Fruit fly (Drosophila melanogaster) whole organism, embryonic: ENCODE measurements around the gene Bicra.
A peak's percentile ranks its signal among the peaks of the same experiment; 100 is the strongest.

Experiments
- ATbp ChIP-seq: fragments of 200-800 bp; sonication (Bioruptor generic); optimal IDR thresholded peaks from 2 replicates; lab custom pipeline; 2017; ENCODE audit warnings: missing biosample characterization, mild to moderate bottlenecking, missing genetic modification characterization, missing genetic modification reagents
- Adf1 ChIP-seq: fragments of 200-800 bp; sonication (Bioruptor generic); IDR thresholded peaks from 2 replicates; pipeline ENCODE4 v1.3.6; 2022; ENCODE audit warnings: missing biosample characterization, missing genetic modification characterization
- Bteb2 ChIP-seq: fragments of 200-800 bp; sonication (Bioruptor generic); optimal IDR thresholded peaks from 2 replicates; lab custom pipeline; 2016; ENCODE audit warnings: missing biosample characterization, missing genetic modification characterization
- CG10209 ChIP-seq: fragments of 200-800 bp; sonication (Bioruptor generic); optimal IDR thresholded peaks from 3 replicates; lab custom pipeline; 2017; ENCODE audit warnings: missing biosample characterization, mild to moderate bottlenecking, missing genetic modification characterization, missing genetic modification reagents
- CG11093 ChIP-seq: fragments of 200-800 bp; sonication (Bioruptor generic); IDR thresholded peaks from 3 replicates; pipeline ENCODE4 v1.3.6; 2022; ENCODE audit warnings: missing biosample characterization, missing genetic modification characterization
- CG11695 ChIP-seq: fragments of 200-800 bp; sonication (Bioruptor generic); IDR thresholded peaks from 3 replicates; pipeline ENCODE4 v1.3.6; 2022; ENCODE audit warnings: missing biosample characterization, missing genetic modification characterization
- CG1233 ChIP-seq: fragments of 200-800 bp; sonication (Bioruptor generic); optimal IDR thresholded peaks from 4 replicates; lab custom pipeline; 2018; ENCODE audit warnings: missing biosample characterization, mild to moderate bottlenecking, missing genetic modification characterization
- CG13775 ChIP-seq: fragments of 200-800 bp; sonication (Bioruptor generic); optimal IDR thresholded peaks from 3 replicates; lab custom pipeline; 2017; ENCODE audit warnings: missing biosample characterization, mild to moderate bottlenecking, missing genetic modification characterization
- CG14050 ChIP-seq: fragments of 200-800 bp; sonication (Bioruptor generic); IDR thresholded peaks from 3 replicates; pipeline ENCODE4 v1.3.6; 2022; ENCODE audit warnings: missing biosample characterization, missing genetic modification characterization
- CG14710 ChIP-seq: fragments of 200-800 bp; sonication (Bioruptor generic); optimal IDR thresholded peaks from 3 replicates; lab custom pipeline; 2019; ENCODE audit warnings: missing biosample characterization, mild to moderate bottlenecking, missing genetic modification characterization, moderate library complexity
- CG16779 ChIP-seq: fragments of 200-800 bp; sonication (Bioruptor generic); IDR thresholded peaks from 2 replicates; pipeline ENCODE4 v1.3.6; 2022; ENCODE audit warnings: missing biosample characterization, missing genetic modification characterization
- CG17612 ChIP-seq: fragments of 200-800 bp; sonication (Bioruptor generic); IDR thresholded peaks from 2 replicates; pipeline ENCODE4 v1.3.6; 2022; ENCODE audit warnings: missing biosample characterization, missing genetic modification characterization
- CG18619 ChIP-seq: fragments of 200-800 bp; sonication (Bioruptor generic); optimal IDR thresholded peaks from 3 replicates; lab custom pipeline; 2017; ENCODE audit warnings: missing biosample characterization, mild to moderate bottlenecking, missing genetic modification characterization
- CG2120 ChIP-seq: fragments of 200-800 bp; sonication (Bioruptor generic); optimal IDR thresholded peaks from 3 replicates; lab custom pipeline; 2016; ENCODE audit warnings: missing biosample characterization, missing genetic modification characterization
- CG30403 ChIP-seq: fragments of 200-800 bp; sonication (Bioruptor generic); optimal IDR thresholded peaks from 3 replicates; lab custom pipeline; 2016; ENCODE audit warnings: missing biosample characterization, missing genetic modification characterization
- CG31224 ChIP-seq: fragments of 200-800 bp; sonication (Bioruptor generic); IDR thresholded peaks from 2 replicates; pipeline ENCODE4 v1.3.6; 2022; ENCODE audit warnings: missing biosample characterization, missing genetic modification characterization
- CG33557 ChIP-seq: fragments of 200-800 bp; sonication (Bioruptor generic); optimal IDR thresholded peaks from 2 replicates; lab custom pipeline; 2019; ENCODE audit warnings: missing biosample characterization, mild to moderate bottlenecking, missing genetic modification characterization, moderate library complexity
- CG3847 ChIP-seq: fragments of 200-800 bp; sonication (Bioruptor generic); IDR thresholded peaks from 2 replicates; pipeline ENCODE4 v1.3.6; 2022; ENCODE audit warnings: missing biosample characterization, missing genetic modification characterization
- CG8281 ChIP-seq: fragments of 200-800 bp; sonication (Bioruptor generic); optimal IDR thresholded peaks from 2 replicates; lab custom pipeline; 2018; ENCODE audit warnings: missing biosample characterization, mild to moderate bottlenecking, missing genetic modification characterization, moderate library complexity
- CG8388 ChIP-seq: fragments of 200-800 bp; sonication (Bioruptor generic); optimal IDR thresholded peaks from 2 replicates; lab custom pipeline; 2019; ENCODE audit warnings: missing biosample characterization, mild to moderate bottlenecking, missing genetic modification characterization, moderate library complexity
- CG8944 ChIP-seq: fragments of 200-800 bp; sonication (Bioruptor generic); optimal IDR thresholded peaks from 3 replicates; lab custom pipeline; 2016; ENCODE audit warnings: missing biosample characterization, missing genetic modification characterization
- CG9437 ChIP-seq: fragments of 200-800 bp; sonication (Bioruptor generic); optimal IDR thresholded peaks from 2 replicates; lab custom pipeline; 2018; ENCODE audit warnings: missing biosample characterization, mild to moderate bottlenecking, missing genetic modification characterization
- Chrac-16 ChIP-seq: fragments of 200-800 bp; sonication (Bioruptor generic); optimal IDR thresholded peaks from 3 replicates; lab custom pipeline; 2016; ENCODE audit warnings: missing biosample characterization, missing genetic modification characterization
- D19A ChIP-seq: fragments of 200-800 bp; optimal IDR thresholded peaks from 3 replicates; lab custom pipeline; 2019; ENCODE audit warnings: missing biosample characterization, mild to moderate bottlenecking, missing genetic modification characterization, moderate library complexity
- Dll ChIP-seq: fragments of 200-800 bp; sonication (Bioruptor generic); IDR thresholded peaks from 4 replicates; pipeline ENCODE4 v1.3.6; 2022; ENCODE audit warnings: missing biosample characterization, missing genetic modification characterization; ENCODE audit not compliant: partially characterized antibody
- Doc2 ChIP-seq: fragments of 200-800 bp; sonication (Bioruptor generic); IDR thresholded peaks from 2 replicates; pipeline ENCODE4 v1.3.6; 2022; ENCODE audit warnings: missing biosample characterization, missing genetic modification characterization
- Lim3 ChIP-seq: fragments of 200-800 bp; sonication (Bioruptor generic); IDR thresholded peaks from 2 replicates; pipeline ENCODE4 v1.3.6; 2022; ENCODE audit warnings: missing biosample characterization, missing genetic modification characterization
- Nf-YA ChIP-seq: fragments of 200-800 bp; sonication (Bioruptor generic); IDR thresholded peaks from 2 replicates; pipeline ENCODE4 v1.3.6; 2022; ENCODE audit warnings: missing biosample characterization, missing genetic modification characterization
- Pdp1 ChIP-seq, 2 experiments: fragments of 200-800 bp; sonication (Bioruptor generic); optimal IDR thresholded peaks; 3 replicates each; lab custom pipeline; 2016; ENCODE audit warnings: missing biosample characterization in 2 of 2, missing genetic modification characterization in 2 of 2, mild to moderate bottlenecking in 1 of 2, moderate library complexity in 1 of 2
- Side ChIP-seq: fragments of 200-800 bp; sonication (Bioruptor generic); optimal IDR thresholded peaks from 2 replicates; lab custom pipeline; 2016; ENCODE audit warnings: missing biosample characterization, missing genetic modification characterization
- Sox102F ChIP-seq: fragments of 200-800 bp; sonication (Bioruptor generic); optimal IDR thresholded peaks from 2 replicates; lab custom pipeline; 2018; ENCODE audit warnings: missing biosample characterization, mild to moderate bottlenecking, missing genetic modification characterization, moderate library complexity
- Spps ChIP-seq: fragments of 200-800 bp; sonication (Bioruptor generic); optimal IDR thresholded peaks from 2 replicates; lab custom pipeline; 2018; ENCODE audit warnings: missing biosample characterization, mild to moderate bottlenecking, missing genetic modification characterization
- Tbp ChIP-seq: fragments of >200 bp; optimal IDR thresholded peaks from 2 replicates; lab custom pipeline; 2018; ENCODE audit warnings: missing biosample characterization, missing genetic modification characterization
- Vsx1 ChIP-seq: fragments of 200-800 bp; sonication (Bioruptor generic); optimal IDR thresholded peaks from 2 replicates; lab custom pipeline; 2017; ENCODE audit warnings: missing biosample characterization, mild to moderate bottlenecking, missing genetic modification characterization, missing genetic modification reagents
- ara ChIP-seq: fragments of 200-800 bp; sonication (Bioruptor generic); IDR thresholded peaks from 2 replicates; pipeline ENCODE4 v1.3.6; 2022; ENCODE audit warnings: missing biosample characterization, missing genetic modification characterization
- az2 ChIP-seq: fragments of 200-800 bp; sonication (Bioruptor generic); optimal IDR thresholded peaks from 3 replicates; lab custom pipeline; 2016; ENCODE audit warnings: missing biosample characterization, missing genetic modification characterization
- chm ChIP-seq: fragments of 200-800 bp; sonication (Bioruptor generic); IDR thresholded peaks from 2 replicates; pipeline ENCODE4 v1.3.6; 2022; ENCODE audit warnings: missing biosample characterization, missing genetic modification characterization
- crp ChIP-seq, 2 experiments: fragments of 200-800 bp; sonication (Bioruptor generic); optimal IDR thresholded peaks; 2 replicates in 1 of 2; 3 replicates in 1 of 2; lab custom pipeline; 2017; ENCODE audit warnings: missing biosample characterization in 2 of 2, missing genetic modification characterization in 2 of 2, mild to moderate bottlenecking in 1 of 2, moderate library complexity in 1 of 2
- dmrt11E ChIP-seq: fragments of 200-800 bp; sonication (Bioruptor generic); optimal IDR thresholded peaks from 3 replicates; lab custom pipeline; 2018; ENCODE audit warnings: missing biosample characterization, mild to moderate bottlenecking, missing genetic modification characterization, moderate library complexity
- dysf ChIP-seq: fragments of 200-800 bp; sonication (Bioruptor generic); IDR thresholded peaks from 3 replicates; pipeline ENCODE4 v1.3.6; 2022; ENCODE audit warnings: missing biosample characterization, missing genetic modification characterization
- fd102C ChIP-seq: fragments of 200-800 bp; sonication (Bioruptor generic); optimal IDR thresholded peaks from 2 replicates; lab custom pipeline; 2018; ENCODE audit warnings: missing biosample characterization, mild to moderate bottlenecking, missing genetic modification characterization, moderate library complexity
- fd3F ChIP-seq: fragments of 200-800 bp; sonication (Bioruptor generic); optimal IDR thresholded peaks from 2 replicates; lab custom pipeline; 2018; ENCODE audit warnings: missing biosample characterization, mild to moderate bottlenecking, missing genetic modification characterization, moderate library complexity
- fd64A ChIP-seq: fragments of 200-800 bp; sonication (Bioruptor generic); optimal IDR thresholded peaks from 3 replicates; lab custom pipeline; 2018; ENCODE audit warnings: missing biosample characterization, mild to moderate bottlenecking, missing genetic modification characterization
- gsb-n ChIP-seq: fragments of 200-800 bp; sonication (Bioruptor generic); optimal IDR thresholded peaks from 3 replicates; lab custom pipeline; 2018; ENCODE audit warnings: missing biosample characterization, mild to moderate bottlenecking, missing genetic modification characterization
- h ChIP-seq: fragments of >200 bp; optimal IDR thresholded peaks from 2 replicates; lab custom pipeline; 2017
- lab ChIP-seq: fragments of 200-800 bp; sonication (Bioruptor generic); optimal IDR thresholded peaks from 3 replicates; lab custom pipeline; 2017; ENCODE audit warnings: missing biosample characterization, missing genetic modification characterization, mild to moderate bottlenecking, moderate library complexity, missing genetic modification reagents
- mirr ChIP-seq: fragments of 200-800 bp; sonication (Bioruptor generic); optimal IDR thresholded peaks from 3 replicates; lab custom pipeline; 2018; ENCODE audit warnings: missing biosample characterization, mild to moderate bottlenecking, missing genetic modification characterization
- p53 ChIP-seq: fragments of 200-800 bp; sonication (Bioruptor generic); optimal IDR thresholded peaks from 2 replicates; lab custom pipeline; 2016; ENCODE audit warnings: missing biosample characterization, missing genetic modification characterization
- z ChIP-seq: fragments of 200-800 bp; sonication (Bioruptor generic); IDR thresholded peaks from 3 replicates; pipeline ENCODE4 v1.3.6; 2022; ENCODE audit warnings: missing biosample characterization, missing genetic modification characterization

The Bicra gene

DNA sequence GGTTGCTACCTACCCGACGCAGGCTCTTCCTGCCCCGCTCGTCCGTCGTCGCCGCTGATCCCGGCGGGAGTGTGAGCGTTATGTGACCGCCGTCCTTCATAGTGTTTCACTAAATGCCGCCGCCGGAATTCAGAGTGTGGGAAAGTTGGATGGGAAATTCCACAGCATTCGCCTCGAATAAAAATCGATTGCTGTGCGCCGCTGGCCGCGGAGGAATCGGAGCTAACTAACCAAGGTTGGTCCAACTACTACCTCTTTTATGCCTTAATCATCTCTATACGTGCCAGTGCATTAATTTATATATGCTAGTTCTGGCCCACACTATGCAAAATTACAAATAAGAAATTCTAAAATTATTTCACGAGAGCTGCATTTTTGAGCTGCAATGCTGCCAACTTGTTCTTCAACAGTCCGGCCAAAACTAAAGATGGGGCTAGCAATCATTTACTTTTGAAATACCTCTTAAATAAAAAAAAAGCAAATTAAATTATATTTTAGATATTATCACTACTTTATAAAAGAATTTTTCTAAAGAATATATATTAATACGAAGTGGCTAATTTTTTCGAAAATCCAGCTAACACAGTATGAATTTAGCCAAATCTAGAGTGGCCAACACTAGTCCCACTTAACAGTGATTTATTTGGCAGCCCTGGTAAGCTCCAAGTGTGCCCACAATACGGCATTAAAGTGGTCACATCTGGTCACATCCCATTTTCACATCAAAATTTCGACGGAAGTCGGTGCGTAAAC lies 49.7 kb downstream of the Bicra start, which contains the start of the genes alpha-Man-Ib and Pdhb (continued):
- peak; percentile 80 for TF ChIP-seq CG9437 (GFP tag; lab: Kevin White, UChicago)
- peak; percentile 50 for TF ChIP-seq Adf1 (GFP tag; lab: Robert Waterston, UW)
- peak; percentile 81 for TF ChIP-seq dysf (GFP tag; lab: Robert Waterston, UW)
- peak; percentile 83 for TF ChIP-seq CG2120
- no peak for TF ChIP-seq D19A (tag; lab: Kevin White, UChicago)
- TF ChIP-seq CG8944 (GFP tag; lab: Kevin White, UChicago), result peak; percentile 45
- TF ChIP-seq Spps (tag; lab: Kevin White, UChicago), result peak; percentile 42
- TF ChIP-seq Nf-YA (GFP tag; lab: Robert Waterston, UW), result 0 out of 2 replicates have a peak, but pooled peaks have one; percentile 45
- TF ChIP-seq mirr, result no peak
- TF ChIP-seq Dll (GFP tag; lab: Robert Waterston, UW), result peak; percentile 57; the same call in 2 of the 4 replicates
- TF ChIP-seq ara, result no peak
- TF ChIP-seq fd3F, result peak; percentile 75
- TF ChIP-seq Vsx1, result no peak
- peak; percentile 93 for TF ChIP-seq CG3847 (GFP tag; lab: Robert Waterston, UW)
- peak; percentile 82 for TF ChIP-seq lab (GFP tag; lab: Kevin White, UChicago)
- TF ChIP-seq Side (GFP tag; lab: Kevin White, UChicago), result no peak
- TF ChIP-seq fd102C (GFP tag; lab: Kevin White, UChicago), result no peak
- TF ChIP-seq CG8281 (tag; lab: Kevin White, UChicago), result no peak
- peak; percentile 49 for TF ChIP-seq ATbp (GFP tag; lab: Kevin White, UChicago)
- peak; percentile 67 for TF ChIP-seq CG31224 (GFP tag; lab: Robert Waterston, UW)
- 0 out of 2 replicates have a peak, but pooled peaks have one; percentile 34 for TF ChIP-seq chm (GFP tag; lab: Robert Waterston, UW)
- no peak for TF ChIP-seq Doc2 (GFP tag; lab: Robert Waterston, UW)
- peak; percentile 89 for TF ChIP-seq CG13775 (GFP tag; lab: Kevin White, UChicago)
- TF ChIP-seq CG30403 (GFP tag; lab: Kevin White, UChicago), result peak; percentile 89
- peak; percentile 78 for TF ChIP-seq dmrt11E (tag; lab: Kevin White, UChicago)
- TF ChIP-seq CG1233 (GFP tag; lab: Kevin White, UChicago), result peak; percentile 57
- no peak for TF ChIP-seq Sox102F
- peak in 1 of 2 experiments; percentile 55 for TF ChIP-seq Pdp1 (GFP tag; optimal IDR thresholded peaks at IDR 0.05; lab: Kevin White, UChicago)
- no peak for TF ChIP-seq fd64A (GFP tag; lab: Kevin White, UChicago)
- no peak for TF ChIP-seq Tbp
- TF ChIP-seq Chrac-16 (GFP tag; lab: Kevin White, UChicago), result peak; percentile 79
- TF ChIP-seq CG14050 (GFP tag; lab: Robert Waterston, UW), result peak; percentile 62; the same call in 2 of the 3 replicates
- TF ChIP-seq crp (GFP tag; optimal IDR thresholded peaks at IDR 0.05; lab: Kevin White, UChicago), result peak in 1 of 2 experiments; percentile 47
- TF ChIP-seq CG11695 (GFP tag; lab: Robert Waterston, UW), result peak; percentile 57; the same call in 1 of the 3 replicates
- TF ChIP-seq Lim3 (GFP tag; lab: Robert Waterston, UW), result 0 out of 2 replicates have a peak, but pooled peaks have one; percentile 16
- no peak for TF ChIP-seq h
- peak; percentile 63; the same call in 1 of the 3 replicates for TF ChIP-seq CG11093
- TF ChIP-seq p53 (GFP tag; lab: Kevin White, UChicago), result no peak
- TF ChIP-seq Bteb2 (GFP tag; lab: Kevin White, UChicago), result no peak
- TF ChIP-seq gsb-n (tag; lab: Kevin White, UChicago), result no peak
- peak; percentile 72 for TF ChIP-seq CG33557 (GFP tag; lab: Kevin White, UChicago)
- peak; percentile 71 for TF ChIP-seq CG18619
- TF ChIP-seq CG10209 (GFP tag; lab: Kevin White, UChicago), result peak; percentile 80
- peak; percentile 64; the same call in 1 of the 2 replicates for TF ChIP-seq CG16779 (GFP tag; lab: Robert Waterston, UW)
- TF ChIP-seq CG14710 (tag; lab: Kevin White, UChicago), result peak; percentile 98
- no peak for TF ChIP-seq CG17612 (GFP tag; lab: Robert Waterston, UW)
- TF ChIP-seq z (GFP tag; lab: Robert Waterston, UW), result no peak
- peak; percentile 67 for TF ChIP-seq CG8388
- TF ChIP-seq az2 (GFP tag; lab: Kevin White, UChicago), result peak; percentile 77
